Worm (Caenorhabditis elegans): ENCODE results near the gene memb-1.
A peak's percentile ranks its signal among the peaks of the same experiment; 100 is the strongest.

memb-1 gene

DNA sequence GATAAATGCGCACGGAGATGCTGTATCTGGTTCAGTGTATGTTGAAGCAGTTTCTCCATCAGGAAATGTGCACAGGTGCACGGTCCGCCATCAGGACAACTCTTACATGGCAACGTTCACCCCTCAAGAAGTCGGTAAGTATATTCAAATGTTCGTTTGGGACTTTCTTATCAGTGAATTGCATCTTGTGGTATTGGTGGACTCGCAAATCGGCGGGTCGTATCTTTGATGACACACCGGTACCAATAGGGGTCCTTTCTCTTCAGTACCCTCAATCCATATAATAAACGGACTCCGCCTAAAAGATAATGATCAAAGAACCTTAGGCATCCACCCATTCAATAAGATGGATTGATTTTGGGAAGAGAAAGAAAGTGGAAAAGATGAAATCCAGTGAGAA lies 35.4 kb downstream of the memb-1 start (continued):
- TF ChIP-seq ets-4 (GFP tag; optimal IDR thresholded peaks at IDR 0.05) (no peak), nfyb-1 (GFP tag; IDR thresholded peaks at IDR 0.05) (no peak)

DNA sequence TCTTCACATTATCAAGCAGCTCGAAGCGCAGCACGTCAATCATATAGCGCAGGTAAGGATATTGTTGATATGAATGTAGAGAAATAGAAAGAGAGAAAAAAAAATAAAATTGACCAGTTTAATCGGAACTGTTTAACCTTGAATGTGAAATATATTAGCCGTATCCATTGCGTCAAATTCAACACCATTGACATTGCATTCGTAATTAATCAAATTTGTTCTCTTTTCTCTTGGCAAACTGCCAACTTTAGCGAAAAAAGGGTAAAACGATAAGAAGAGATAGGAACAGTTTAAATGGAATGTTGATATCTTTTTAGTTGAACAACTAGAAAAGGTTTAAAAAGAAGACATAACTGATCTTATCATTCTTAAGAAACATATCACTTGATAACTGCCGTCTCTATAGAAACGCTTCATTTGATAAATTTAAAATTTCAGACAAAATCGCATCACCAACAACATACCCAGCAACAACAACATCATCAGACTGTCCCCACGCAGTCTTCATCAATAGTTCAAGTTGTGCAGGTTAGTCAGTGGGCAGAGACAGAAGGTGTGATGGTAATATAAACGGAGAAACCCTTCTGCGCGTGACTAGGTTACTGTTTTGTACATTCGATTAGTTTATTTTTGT lies 37.6 kb downstream of the memb-1 start:
- TF ChIP-seq D2030.7 (GFP tag; IDR thresholded peaks at IDR 0.05) (no peak), hlh-12 (tag; optimal IDR thresholded peaks at IDR 0.05) (no peak), lin-40 (tag; optimal IDR thresholded peaks at IDR 0.05) (peak; percentile 10), B0336.3 (GFP tag; IDR thresholded peaks at IDR 0.05) (no peak), somi-1 (GFP tag; optimal IDR thresholded peaks at IDR 0.05) (peak; percentile 38), ztf-26 (tag; optimal IDR thresholded peaks at IDR 0.05) (peak; percentile 3), ztf-22 (GFP tag; optimal IDR thresholded peaks at IDR 0.05) (no peak), K12H6.12 (tag; optimal IDR thresholded peaks at IDR 0.05) (no peak), ama-1 (optimal IDR thresholded peaks at IDR 0.05) (no peak), ama-1 (GFP tag; optimal IDR thresholded peaks at IDR 0.05) (no peak)

DNA sequence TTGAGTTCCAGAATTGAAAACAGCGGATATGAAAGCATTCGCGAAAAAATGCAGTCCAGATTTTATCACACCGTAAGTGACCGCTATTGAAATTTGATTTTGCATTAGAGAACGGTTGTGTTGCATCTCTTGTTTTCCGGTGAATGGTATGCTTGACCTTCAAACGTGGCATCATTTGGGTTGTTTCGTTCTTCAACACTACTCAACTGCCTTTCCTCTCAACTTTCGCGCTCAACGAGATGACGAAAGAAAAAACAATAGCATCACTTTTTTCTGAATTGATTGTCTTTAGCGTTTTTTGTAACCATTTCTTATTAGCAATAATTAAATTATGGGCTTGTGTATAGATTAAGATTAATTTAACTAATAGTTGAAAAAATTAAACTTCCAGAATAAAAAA lies 38.9 kb downstream of the memb-1 start:
- no peak for TF ChIP-seq tlf-1 (GFP tag; optimal IDR thresholded peaks at IDR 0.05)
- no peak for TF ChIP-seq aptf-2 (GFP tag; conservative IDR thresholded peaks at IDR 0.05)
- TF ChIP-seq ceh-91 (GFP tag; IDR thresholded peaks at IDR 0.05) = no peak
- no peak for TF ChIP-seq dpl-1 (GFP tag; optimal IDR thresholded peaks at IDR 0.05)
- no peak for TF ChIP-seq lin-26 (GFP tag; IDR thresholded peaks at IDR 0.05)
- no peak for TF ChIP-seq nhr-90 (tag; optimal IDR thresholded peaks at IDR 0.05)
- TF ChIP-seq ceh-100 (GFP tag; IDR thresholded peaks at IDR 0.05) = no peak
- TF ChIP-seq ets-4 (GFP tag; optimal IDR thresholded peaks at IDR 0.05) = no peak
- TF ChIP-seq cebp-2 (GFP tag; IDR thresholded peaks at IDR 0.05) = no peak
- TF ChIP-seq B0261.1 (tag; optimal IDR thresholded peaks at IDR 0.05) = no peak
- TF ChIP-seq mcd-1 (GFP tag; IDR thresholded peaks at IDR 0.05) = no peak

DNA sequence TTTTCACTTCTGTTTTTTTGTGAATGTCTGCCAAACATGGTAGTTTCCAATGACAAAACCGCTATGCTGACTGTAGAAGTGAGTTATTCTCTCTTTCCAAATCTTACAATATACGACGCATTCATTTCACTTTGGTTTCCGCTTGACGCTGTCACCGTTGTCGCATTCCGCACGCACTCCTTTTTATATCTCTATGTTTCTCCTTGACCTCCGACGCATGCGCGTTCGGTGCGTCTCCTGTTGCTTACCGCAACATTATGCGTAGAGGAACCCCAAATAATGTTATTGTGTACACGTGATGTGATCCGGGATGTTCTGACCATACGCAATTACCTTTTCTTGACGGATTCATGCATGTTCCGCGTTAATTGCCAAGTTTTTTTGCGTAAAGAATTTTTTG lies 39.4 kb downstream of the memb-1 start:
- TF ChIP-seq pbrm-1 (GFP tag; IDR thresholded peaks at IDR 0.05) (no peak), mcd-1 (GFP tag; IDR thresholded peaks at IDR 0.05) (no peak), unc-62 (GFP tag; optimal IDR thresholded peaks at IDR 0.05) (no peak), B0019.2 (GFP tag; conservative IDR thresholded peaks at IDR 0.05) (no peak), F49E8.2 (tag; optimal IDR thresholded peaks at IDR 0.05; ENCODE audit: insufficient read depth) (no peak), snpc-3.4 (tag; optimal IDR thresholded peaks at IDR 0.05) (no peak), unc-130 (GFP tag; optimal IDR thresholded peaks at IDR 0.05) (no peak), ztf-3 (GFP tag; optimal IDR thresholded peaks at IDR 0.05) (no peak), lin-54 (GFP tag; optimal IDR thresholded peaks at IDR 0.05) (no peak), lsy-27 (tag; optimal IDR thresholded peaks at IDR 0.05; ENCODE audit: borderline replicate concordance, insufficient read depth) (no peak), efl-1 (GFP tag; optimal IDR thresholded peaks at IDR 0.05) (no peak), dox-1 (GFP tag; IDR thresholded peaks at IDR 0.05) (no peak), lin-40 (tag; optimal IDR thresholded peaks at IDR 0.05) (no peak), T07F8.4 (tag; optimal IDR thresholded peaks at IDR 0.05) (no peak), let-526 (GFP tag; IDR thresholded peaks at IDR 0.05) (no peak), hsf-1 (GFP tag; IDR thresholded peaks at IDR 0.05) (no peak), egrh-3 (GFP tag; IDR thresholded peaks at IDR 0.05) (no peak), rpc-1 (optimal IDR thresholded peaks at IDR 0.05) (no peak), rpc-1 (tag; optimal IDR thresholded peaks at IDR 0.05) (no peak), lin-26 (GFP tag; IDR thresholded peaks at IDR 0.05) (no peak)
